Worm (Caenorhabditis elegans): ENCODE data around the gene acc-4.

- TF ChIP-seq sea-1 (GFP tag; conservative IDR thresholded peaks at IDR 0.05) = no peak
- no peak for TF ChIP-seq ets-7 (tag; optimal IDR thresholded peaks at IDR 0.05)
- no peak for TF ChIP-seq flt-1 (GFP tag; IDR thresholded peaks at IDR 0.05)
- no peak for TF ChIP-seq tbx-11 (GFP tag; IDR thresholded peaks at IDR 0.05)
- TF ChIP-seq hmbx-1 (tag; optimal IDR thresholded peaks at IDR 0.05) = no peak
- no peak for TF ChIP-seq ama-1 (optimal IDR thresholded peaks at IDR 0.05)
- no peak for TF ChIP-seq tra-4 (tag; optimal IDR thresholded peaks at IDR 0.05)
- no peak for TF ChIP-seq aly-1 (tag; optimal IDR thresholded peaks at IDR 0.05)
- no peak for TF ChIP-seq pes-1 (GFP tag; IDR thresholded peaks at IDR 0.05)
- TF ChIP-seq B0310.2 (tag; optimal IDR thresholded peaks at IDR 0.05) = no peak
- TF ChIP-seq ceh-13 (GFP tag; optimal IDR thresholded peaks at IDR 0.05) = no peak
Measured at ce11 chrIII:13474482-13474881, 9.4 kb downstream of the acc-4 start.
